Worm (Caenorhabditis elegans): ENCODE measurements around the gene dur-1.

ce11 chrIV:9898712-9899111 lies 29.3 kb downstream of the dur-1 start, which contains the start of gene tbc-3:
- TF ChIP-seq pqm-1 (tag; optimal IDR thresholded peaks at IDR 0.05) (no peak), lin-39 (tag; optimal IDR thresholded peaks at IDR 0.05) (no peak), pha-4 (GFP tag; IDR thresholded peaks at IDR 0.05) (no peak), pha-4 (tag; optimal IDR thresholded peaks at IDR 0.05) (no peak), ama-1 (optimal IDR thresholded peaks at IDR 0.05) (no peak)
